Fruit fly (Drosophila melanogaster) whole organism, embryonic: ENCODE data around the gene Pex1.

Experiments
- Rx ChIP-seq: fragments of 200-800 bp; sonication (Bioruptor generic); IDR thresholded peaks from 2 replicates; pipeline ENCODE4 v1.3.6; 2022; ENCODE audit warnings: missing biosample characterization, missing genetic modification characterization
- gcm2 ChIP-seq: fragments of 200-800 bp; sonication (Bioruptor generic); optimal IDR thresholded peaks from 2 replicates; lab custom pipeline; 2016; ENCODE audit warnings: missing biosample characterization, missing genetic modification characterization

DNA sequence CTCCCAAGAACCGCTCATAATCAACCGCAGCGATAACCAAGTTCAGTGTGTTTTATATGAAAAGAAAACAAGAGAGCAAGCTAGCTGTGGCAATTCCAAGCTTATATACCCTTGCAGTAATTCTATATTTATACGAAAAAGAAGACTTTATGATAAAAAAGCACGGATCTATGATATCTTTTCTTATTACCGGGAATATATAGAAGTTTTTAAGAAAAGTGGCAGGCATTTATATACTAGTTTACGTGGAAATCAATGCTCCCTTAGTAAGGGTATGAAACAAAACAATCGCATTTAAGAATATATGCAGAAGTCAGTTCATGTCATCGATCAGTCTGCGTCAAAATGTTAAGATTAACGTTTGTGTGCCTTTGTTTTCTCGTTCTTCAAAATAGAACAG is 11.6 kb downstream of the Pex1 start, which contains the start of gene CG8100:
- no peak for TF ChIP-seq Rx (GFP tag; lab: Robert Waterston, UW)
- TF ChIP-seq gcm2 (GFP tag; lab: Kevin White, UChicago), result no peak
